Worm (Caenorhabditis elegans): ENCODE data around the gene clec-174.

- TF ChIP-seq med-1 (GFP tag; optimal IDR thresholded peaks at IDR 0.05; ENCODE audit: insufficient read depth) (no peak), flt-1 (GFP tag; IDR thresholded peaks at IDR 0.05) (no peak)
These were observed 32.4 kb downstream of the clec-174 start, which contains the start of gene F56D6.13 for ce11 chrIV:3909114-3909513.
